Fruit fly (Drosophila melanogaster): ENCODE data around the gene CG9692.

The CG9692 gene

DNA sequence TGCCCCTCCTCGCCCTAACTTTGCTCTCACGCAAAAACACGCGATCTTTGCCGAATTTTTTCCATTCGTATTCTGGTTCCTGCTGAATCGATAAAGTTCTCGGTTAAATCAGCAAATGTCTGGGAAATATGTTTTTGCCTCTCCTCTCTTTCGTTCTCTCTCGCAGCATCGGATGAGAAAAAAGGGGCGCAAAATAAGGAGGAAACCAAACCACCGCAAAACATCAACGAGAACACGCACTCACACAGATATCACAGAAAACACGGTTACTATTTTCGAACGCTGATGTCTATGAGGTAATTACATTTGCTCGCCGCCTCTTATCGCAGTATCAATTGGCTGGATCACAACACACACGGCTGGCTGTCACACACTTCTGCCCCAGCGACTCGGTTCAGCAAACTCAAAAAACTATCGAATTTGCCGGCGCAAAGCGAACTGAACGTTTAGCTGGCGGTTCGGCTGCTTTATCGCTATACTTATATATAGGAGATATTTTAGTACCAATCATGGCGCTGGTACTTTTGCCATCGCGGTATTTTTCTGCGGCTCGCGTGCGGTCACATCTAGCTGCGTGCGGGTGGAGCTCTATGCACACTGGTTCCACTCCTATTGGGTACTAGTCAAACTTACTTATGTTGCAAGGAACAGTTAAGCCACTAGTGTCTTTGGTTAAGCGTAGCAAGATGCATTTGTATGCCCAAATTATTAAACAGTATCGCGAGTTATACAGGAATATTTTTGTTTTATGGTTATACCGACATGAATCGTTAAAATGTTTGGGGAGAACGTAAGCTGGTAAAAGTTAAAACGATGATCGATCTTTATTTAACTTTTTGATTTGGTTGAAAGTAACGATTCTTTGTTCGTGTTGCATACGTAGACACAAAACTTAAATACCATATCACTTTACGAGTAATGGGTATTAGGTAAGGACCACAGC, 43.3 kb upstream of the CG9692 start, which contains the start of gene Baldspot:
Baldspot (minus strand) TSS at position 449 of the 943 bp plus-strand sequence.
- TF ChIP-seq dl (GFP tag; optimal IDR thresholded peaks at IDR 0.05; ENCODE audit: insufficient read depth in 1 of 2, partially characterized antibody in 2 of 2), result no peak
- TF ChIP-seq Hr83 (GFP tag; optimal IDR thresholded peaks at IDR 0.05; ENCODE audit: poor library complexity, severe bottlenecking), result peak; percentile 68
- peak; percentile 62 for TF ChIP-seq br (GFP tag; optimal IDR thresholded peaks at IDR 0.05)
- TF ChIP-seq Hr78 (GFP tag; optimal IDR thresholded peaks at IDR 0.05), result no peak
- TF ChIP-seq tai (GFP tag; optimal IDR thresholded peaks at IDR 0.05), result no peak
- TF ChIP-seq CG9705 (GFP tag; optimal IDR thresholded peaks at IDR 0.05), result peak; percentile 55
- peak; percentile 12 for TF ChIP-seq Vsx2 (GFP tag; optimal IDR thresholded peaks at IDR 0.05; ENCODE audit: partially characterized antibody)
- TF ChIP-seq GATAd (GFP tag; optimal IDR thresholded peaks at IDR 0.05), result no peak
- TF ChIP-seq Hnf4 (GFP tag; optimal IDR thresholded peaks at IDR 0.05), result peak; percentile 47
- peak; percentile 32 for TF ChIP-seq pan (optimal IDR thresholded peaks at IDR 0.05)
- peak; percentile 57 for TF ChIP-seq CG32264 (GFP tag; optimal IDR thresholded peaks at IDR 0.05)
- peak; percentile 76 for TF ChIP-seq fru (GFP tag; optimal IDR thresholded peaks at IDR 0.05)
- TF ChIP-seq woc (GFP tag; optimal IDR thresholded peaks at IDR 0.05), result peak; percentile 95
- peak; percentile 46 for TF ChIP-seq Rel (GFP tag; optimal IDR thresholded peaks at IDR 0.05)
- TF ChIP-seq Rel (tag; optimal IDR thresholded peaks at IDR 0.05), result peak; percentile 60
- no peak for TF ChIP-seq Myc (optimal IDR thresholded peaks at IDR 0.05)
- TF ChIP-seq Dif (GFP tag; optimal IDR thresholded peaks at IDR 0.05; ENCODE audit: partially characterized antibody), result peak; percentile 42
- peak; percentile 30 for TF ChIP-seq ey (GFP tag; optimal IDR thresholded peaks at IDR 0.05)
- TF ChIP-seq usp (GFP tag; optimal IDR thresholded peaks at IDR 0.05), result no peak
- no peak for TF ChIP-seq psq (GFP tag; optimal IDR thresholded peaks at IDR 0.05)
- TF ChIP-seq rgr (GFP tag; optimal IDR thresholded peaks at IDR 0.05), result peak; percentile 18
- TF ChIP-seq HLH106 (tag; optimal IDR thresholded peaks at IDR 0.05), result peak; percentile 73
- peak; percentile 25 for TF ChIP-seq OdsH (GFP tag; optimal IDR thresholded peaks at IDR 0.05)
- TF ChIP-seq lola (GFP tag; optimal IDR thresholded peaks at IDR 0.05), result no peak
- no peak for TF ChIP-seq dsf (GFP tag; optimal IDR thresholded peaks at IDR 0.05; ENCODE audit: borderline replicate concordance)
- peak; percentile 78 for TF ChIP-seq h (GFP tag; optimal IDR thresholded peaks at IDR 0.05)
- TF ChIP-seq dmrt93B (GFP tag; optimal IDR thresholded peaks at IDR 0.05), result peak; percentile 58
- TF ChIP-seq Dfd (GFP tag; optimal IDR thresholded peaks at IDR 0.05), result no peak
- no peak for TF ChIP-seq jim (GFP tag; optimal IDR thresholded peaks at IDR 0.05)
- TF ChIP-seq brk (GFP tag; optimal IDR thresholded peaks at IDR 0.05), result peak; percentile 39
- TF ChIP-seq Abd-B (GFP tag; optimal IDR thresholded peaks at IDR 0.05), result no peak
- TF ChIP-seq foxo (GFP tag; optimal IDR thresholded peaks at IDR 0.05), result peak in 1 of 2 experiments; percentile 87
- TF ChIP-seq Mio (GFP tag; optimal IDR thresholded peaks at IDR 0.05), result no peak
- no peak for TF ChIP-seq CrebA (GFP tag; optimal IDR thresholded peaks at IDR 0.05; ENCODE audit: borderline replicate concordance)
- peak; percentile 37 for TF ChIP-seq sage (GFP tag; optimal IDR thresholded peaks at IDR 0.05)
- peak; percentile 42 for TF ChIP-seq Sp1 (GFP tag; optimal IDR thresholded peaks at IDR 0.05)
- peak; percentile 71 for TF ChIP-seq sv (GFP tag; optimal IDR thresholded peaks at IDR 0.05)
- TF ChIP-seq Jra (GFP tag; optimal IDR thresholded peaks at IDR 0.05), result no peak
- no peak for TF ChIP-seq N (GFP tag; optimal IDR thresholded peaks at IDR 0.05)

DNA sequence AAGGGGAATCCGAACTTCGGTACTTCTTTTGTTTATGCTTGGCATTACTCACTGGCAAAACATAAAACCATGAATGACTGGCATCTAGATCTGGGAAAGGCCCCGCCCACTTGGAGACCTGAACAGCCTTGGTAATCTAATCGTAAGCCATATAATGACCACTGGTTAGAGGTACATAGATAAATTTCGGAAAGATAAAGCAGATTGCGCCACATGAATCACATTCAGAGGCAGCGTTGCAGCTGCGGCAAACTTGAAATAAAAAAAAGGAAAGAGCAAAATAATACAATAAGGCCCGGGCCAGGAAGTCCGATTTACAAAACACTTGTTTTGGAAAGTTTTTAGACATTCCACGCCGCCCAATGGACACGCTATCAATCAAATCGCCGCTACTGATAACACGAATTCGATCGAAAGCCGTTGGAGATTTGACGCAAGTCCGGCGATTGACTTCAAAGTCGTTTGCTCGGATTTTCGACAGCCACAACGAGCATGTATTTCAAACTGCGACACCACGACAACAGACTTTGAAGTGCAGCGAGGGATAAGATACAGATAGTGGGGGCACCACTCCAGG, 40.5 kb upstream of the CG9692 start:
- TF ChIP-seq OdsH (GFP tag; optimal IDR thresholded peaks at IDR 0.05) (no peak), Jra (GFP tag; optimal IDR thresholded peaks at IDR 0.05) (no peak), CG32264 (GFP tag; optimal IDR thresholded peaks at IDR 0.05) (no peak), fru (GFP tag; optimal IDR thresholded peaks at IDR 0.05) (no peak), Vsx2 (GFP tag; optimal IDR thresholded peaks at IDR 0.05; ENCODE audit: partially characterized antibody) (no peak), brk (GFP tag; optimal IDR thresholded peaks at IDR 0.05) (no peak), CG9705 (GFP tag; optimal IDR thresholded peaks at IDR 0.05) (no peak)

Measured in whole organism, wandering third instar larva.